Fruit fly (Drosophila melanogaster) whole organism, adult: ENCODE measurements around the gene CG4829.

Experiments used
- CG1620 ChIP-seq: fragments of 200-800 bp; sonication (Bioruptor generic); optimal IDR thresholded peaks from 2 replicates; lab custom pipeline; 2016; ENCODE audit warnings: missing biosample characterization, missing genetic modification characterization
- CG33017 ChIP-seq: fragments of 200-800 bp; sonication (Bioruptor generic); optimal IDR thresholded peaks from 2 replicates; lab custom pipeline; 2018; ENCODE audit warnings: missing biosample characterization, mild to moderate bottlenecking, missing genetic modification characterization, moderate library complexity
- CG5204 ChIP-seq: fragments of 200-800 bp; sonication (Bioruptor generic); optimal IDR thresholded peaks from 2 replicates; lab custom pipeline; 2016; ENCODE audit warnings: missing biosample characterization, missing genetic modification characterization
- CG7045 ChIP-seq: fragments of 200-800 bp; sonication (Bioruptor generic); optimal IDR thresholded peaks from 2 replicates; lab custom pipeline; 2017; ENCODE audit warnings: missing biosample characterization, mild to moderate bottlenecking, missing genetic modification characterization
- Clk ChIP-seq: fragments of 200-800 bp; sonication (Bioruptor generic); optimal IDR thresholded peaks from 2 replicates; lab custom pipeline; 2017; ENCODE audit warnings: missing biosample characterization, missing genetic modification characterization
- Hr96 ChIP-seq: fragments of 200-800 bp; sonication (Bioruptor generic); optimal IDR thresholded peaks from 2 replicates; lab custom pipeline; 2016; ENCODE audit warnings: missing biosample characterization, missing genetic modification characterization
- bab1 ChIP-seq: fragments of 200-800 bp; sonication (Bioruptor generic); optimal IDR thresholded peaks from 3 replicates; lab custom pipeline; 2019; ENCODE audit warnings: missing biosample characterization, mild to moderate bottlenecking, missing genetic modification characterization, moderate library complexity
- cic ChIP-seq: fragments of 200-800 bp; sonication (Bioruptor generic); optimal IDR thresholded peaks from 2 replicates; lab custom pipeline; 2017; ENCODE audit warnings: missing biosample characterization, mild to moderate bottlenecking, missing genetic modification characterization, moderate library complexity
- cnc ChIP-seq, 2 experiments: fragments of >200 bp; optimal IDR thresholded peaks; 2 replicates each; lab custom pipeline; 2017
- kay ChIP-seq: fragments of 200-800 bp; sonication (Bioruptor generic); peaks from one replicate; lab custom pipeline; 2016; ENCODE audit warnings: missing biosample characterization, missing genetic modification characterization, borderline replicate concordance
- toe ChIP-seq: fragments of 200-800 bp; sonication (Bioruptor generic); optimal IDR thresholded peaks from 2 replicates; lab custom pipeline; 2016; ENCODE audit warnings: missing biosample characterization, missing genetic modification characterization

- TF ChIP-seq CG5204 (GFP tag; lab: Kevin White, UChicago) (no peak), cic (GFP tag; lab: Kevin White, UChicago) (no peak), toe (GFP tag; lab: Kevin White, UChicago) (no peak), bab1 (no peak), CG7045 (GFP tag; lab: Kevin White, UChicago) (no peak), CG1620 (no peak), kay (GFP tag; lab: Kevin White, UChicago) (no peak), CG33017 (tag; lab: Kevin White, UChicago) (no peak), Hr96 (GFP tag; lab: Kevin White, UChicago) (no peak), cnc (optimal IDR thresholded peaks at IDR 0.05; lab: Kevin White, UChicago) (no peak), Clk (GFP tag; lab: Kevin White, UChicago) (no peak)
Observed at dm6 chrX:16793129-16793748, 18.3 kb upstream of the CG4829 start.
